Fruit fly (Drosophila melanogaster) whole organism, embryonic: ENCODE data around the gene enc.
A peak's percentile ranks its signal among the peaks of the same experiment; 100 is the strongest.

Experiments
- Atf3 ChIP-seq: fragments of 200-800 bp; sonication (Bioruptor generic); optimal IDR thresholded peaks from 3 replicates; lab custom pipeline; 2016; ENCODE audit warnings: missing biosample characterization, missing genetic modification characterization
- Bdp1 ChIP-seq: fragments of 200-800 bp; sonication (Bioruptor generic); optimal IDR thresholded peaks from 3 replicates; lab custom pipeline; 2016; ENCODE audit warnings: missing biosample characterization, missing genetic modification characterization
- Blimp-1 ChIP-seq: fragments of 200-800 bp; sonication (Bioruptor generic); optimal IDR thresholded peaks from 3 replicates; lab custom pipeline; 2018; ENCODE audit warnings: missing biosample characterization, missing genetic modification characterization, mild to moderate bottlenecking, moderate library complexity, missing genetic modification reagents
- CG10274 ChIP-seq: fragments of 200-800 bp; sonication (Bioruptor generic); optimal IDR thresholded peaks from 3 replicates; lab custom pipeline; 2017; ENCODE audit warnings: missing biosample characterization, mild to moderate bottlenecking, missing genetic modification characterization
- CG10654 ChIP-seq: fragments of 200-800 bp; sonication (Bioruptor generic); optimal IDR thresholded peaks from 2 replicates; lab custom pipeline; 2016; ENCODE audit warnings: missing biosample characterization, missing genetic modification characterization
- CG11247 ChIP-seq: fragments of 200-800 bp; sonication (Bioruptor generic); IDR thresholded peaks from 2 replicates; pipeline ENCODE4 v1.3.6; 2022; ENCODE audit warnings: missing biosample characterization, missing genetic modification characterization
- CG14014 ChIP-seq: fragments of 200-800 bp; sonication (Bioruptor generic); IDR thresholded peaks from 2 replicates; pipeline ENCODE4 v1.3.6; 2022; ENCODE audit warnings: missing biosample characterization, missing genetic modification characterization
- CG1602 ChIP-seq: fragments of 200-800 bp; sonication (Bioruptor generic); optimal IDR thresholded peaks from 3 replicates; lab custom pipeline; 2016; ENCODE audit warnings: missing biosample characterization, missing genetic modification characterization
- CG17829 ChIP-seq: fragments of 200-800 bp; optimal IDR thresholded peaks from 2 replicates; lab custom pipeline; 2019; ENCODE audit warnings: missing biosample characterization, mild to moderate bottlenecking, missing genetic modification characterization, moderate library complexity
- CG2120 ChIP-seq: fragments of 200-800 bp; sonication (Bioruptor generic); optimal IDR thresholded peaks from 3 replicates; lab custom pipeline; 2016; ENCODE audit warnings: missing biosample characterization, missing genetic modification characterization
- CG32772 ChIP-seq: fragments of 200-800 bp; sonication (Bioruptor generic); IDR thresholded peaks from 2 replicates; pipeline ENCODE4 v1.3.6; 2022; ENCODE audit warnings: missing biosample characterization, missing genetic modification characterization
- CG5953 ChIP-seq: fragments of 200-800 bp; sonication (Bioruptor generic); IDR thresholded peaks from 2 replicates; pipeline ENCODE4 v1.3.6; 2022; ENCODE audit warnings: missing biosample characterization, missing genetic modification characterization
- CG6654 ChIP-seq: fragments of 200-800 bp; sonication (Bioruptor generic); optimal IDR thresholded peaks from 2 replicates; lab custom pipeline; 2017; ENCODE audit warnings: missing biosample characterization, mild to moderate bottlenecking, missing genetic modification characterization
- CG7372 ChIP-seq: fragments of 200-800 bp; sonication (Bioruptor generic); IDR thresholded peaks from 2 replicates; pipeline ENCODE4 v1.3.6; 2022; ENCODE audit warnings: missing biosample characterization, missing genetic modification characterization
- CG8290 ChIP-seq, 3 experiments: fragments of 200-800 bp; sonication (Bioruptor generic); optimal IDR thresholded peaks; 2 replicates each; lab custom pipeline; 2016 to 2019; ENCODE audit warnings: missing biosample characterization in 3 of 3, missing genetic modification characterization in 3 of 3, mild to moderate bottlenecking in 2 of 3, moderate library complexity in 1 of 3
- D ChIP-seq, 2 experiments: fragments of 200-800 bp in 1 of 2; fragments of >200 bp in 1 of 2; sonication (Bioruptor generic) in 1 of 2; optimal IDR thresholded peaks; 2 replicates in 1 of 2; 3 replicates in 1 of 2; lab custom pipeline; 2017; ENCODE audit warnings: mild to moderate bottlenecking in 1 of 2, missing biosample characterization in 1 of 2, missing genetic modification characterization in 1 of 2, missing genetic modification reagents in 1 of 2
- Dbx ChIP-seq: fragments of 200-800 bp; sonication (Bioruptor generic); IDR thresholded peaks from 3 replicates; pipeline ENCODE4 v1.3.6; 2022; ENCODE audit warnings: missing biosample characterization, missing genetic modification characterization
- Dek ChIP-seq: fragments of 200-800 bp; sonication (Bioruptor generic); optimal IDR thresholded peaks from 3 replicates; lab custom pipeline; 2019; ENCODE audit warnings: missing biosample characterization, mild to moderate bottlenecking, missing genetic modification characterization, moderate library complexity
- Eip74EF ChIP-seq, 2 experiments: fragments of 200-800 bp in 1 of 2; fragments of >200 bp in 1 of 2; sonication (Bioruptor generic) in 1 of 2; optimal IDR thresholded peaks; 2 replicates each; lab custom pipeline; 2017 to 2019; ENCODE audit warnings: missing biosample characterization in 2 of 2, missing genetic modification characterization in 2 of 2, mild to moderate bottlenecking in 1 of 2, moderate library complexity in 1 of 2
- Elba2 ChIP-seq: fragments of 200-800 bp; sonication (Bioruptor generic); optimal IDR thresholded peaks from 3 replicates; lab custom pipeline; 2016; ENCODE audit warnings: missing biosample characterization, missing genetic modification characterization
- Ets65A ChIP-seq: fragments of 200-800 bp; sonication (Bioruptor generic); peaks from one replicate; lab custom pipeline; 2016; ENCODE audit warnings: missing biosample characterization, missing genetic modification characterization
- Gug ChIP-seq: fragments of 200-800 bp; sonication (Bioruptor generic); IDR thresholded peaks from 4 replicates; pipeline ENCODE4 v1.3.6; 2022; ENCODE audit warnings: missing biosample characterization, missing genetic modification characterization
- Hr3 ChIP-seq: fragments of 200-800 bp; sonication (Bioruptor generic); optimal IDR thresholded peaks from 3 replicates; lab custom pipeline; 2016; ENCODE audit warnings: missing biosample characterization, missing genetic modification characterization
- Hr51 ChIP-seq, 2 experiments: fragments of 200-800 bp; sonication (Bioruptor generic); optimal IDR thresholded peaks; 2 replicates in 1 of 2; 3 replicates in 1 of 2; lab custom pipeline; 2016 to 2018; ENCODE audit warnings: missing biosample characterization in 2 of 2, missing genetic modification characterization in 2 of 2, mild to moderate bottlenecking in 1 of 2, moderate library complexity in 1 of 2
- MBD-R2 ChIP-seq: fragments of 200-800 bp; sonication (Bioruptor generic); IDR thresholded peaks from 2 replicates; pipeline ENCODE4 v1.3.6; 2022; ENCODE audit warnings: missing biosample characterization, missing genetic modification characterization
- Opbp ChIP-seq: fragments of 200-800 bp; sonication (Bioruptor generic); IDR thresholded peaks from 3 replicates; pipeline ENCODE4 v1.3.6; 2022; ENCODE audit warnings: missing biosample characterization, missing genetic modification characterization; ENCODE audit not compliant: partially characterized antibody
- Taf1 ChIP-seq: fragments of 200-800 bp; sonication (Bioruptor generic); IDR thresholded peaks from 2 replicates; pipeline ENCODE4 v1.3.6; 2022; ENCODE audit warnings: missing biosample characterization, missing genetic modification characterization
- Trl ChIP-seq, 3 experiments: fragments of >200 bp in 2 of 3; fragments of 200-800 bp in 1 of 3; sonication (Bioruptor generic) in 1 of 3; optimal IDR thresholded peaks; 2 replicates in 1 of 3; 3 replicates in 2 of 3; lab custom pipeline; 2016 to 2017; ENCODE audit warnings: missing biosample characterization in 1 of 3, missing genetic modification characterization in 1 of 3
- YL-1 ChIP-seq: fragments of 200-800 bp; sonication (Bioruptor generic); optimal IDR thresholded peaks from 3 replicates; lab custom pipeline; 2017; ENCODE audit warnings: missing biosample characterization, mild to moderate bottlenecking, missing genetic modification characterization
- ab ChIP-seq: fragments of 200-800 bp; sonication (Bioruptor generic); optimal IDR thresholded peaks from 2 replicates; lab custom pipeline; 2016; ENCODE audit warnings: missing biosample characterization, missing genetic modification characterization
- bigmax ChIP-seq: fragments of 200-800 bp; sonication (Bioruptor generic); optimal IDR thresholded peaks from 2 replicates; lab custom pipeline; 2018; ENCODE audit warnings: missing biosample characterization, mild to moderate bottlenecking, missing genetic modification characterization
- crol ChIP-seq: fragments of 200-800 bp; sonication (Bioruptor generic); IDR thresholded peaks from 2 replicates; pipeline ENCODE4 v1.3.6; 2022; ENCODE audit warnings: missing biosample characterization, missing genetic modification characterization
- disco-r ChIP-seq: fragments of 200-800 bp; sonication (Bioruptor generic); optimal IDR thresholded peaks from 2 replicates; lab custom pipeline; 2016; ENCODE audit warnings: missing biosample characterization, missing genetic modification characterization
- dmrt11E ChIP-seq: fragments of 200-800 bp; sonication (Bioruptor generic); optimal IDR thresholded peaks from 3 replicates; lab custom pipeline; 2018; ENCODE audit warnings: missing biosample characterization, mild to moderate bottlenecking, missing genetic modification characterization, moderate library complexity
- dpn ChIP-seq, 2 experiments: fragments of 200-800 bp; sonication (Bioruptor generic); optimal IDR thresholded peaks; 3 replicates each; lab custom pipeline; 2016; ENCODE audit warnings: missing biosample characterization in 2 of 2, missing genetic modification characterization in 2 of 2
- ems ChIP-seq: fragments of 200-800 bp; sonication (Bioruptor generic); optimal IDR thresholded peaks from 3 replicates; lab custom pipeline; 2016; ENCODE audit warnings: missing biosample characterization, missing genetic modification characterization
- gfzf ChIP-seq: fragments of 200-800 bp; sonication (Bioruptor generic); optimal IDR thresholded peaks from 2 replicates; lab custom pipeline; 2016; ENCODE audit warnings: missing biosample characterization, mild to moderate bottlenecking, missing genetic modification characterization, moderate library complexity
- gro ChIP-seq: fragments of 200-800 bp; sonication (Bioruptor generic); optimal IDR thresholded peaks from 2 replicates; lab custom pipeline; 2016; ENCODE audit warnings: missing biosample characterization, missing genetic modification characterization
- hth ChIP-seq: fragments of >200 bp; optimal IDR thresholded peaks from 2 replicates; lab custom pipeline; 2017; ENCODE audit warnings: inconsistent platforms
- ind ChIP-seq: fragments of 200-800 bp; sonication (Bioruptor generic); optimal IDR thresholded peaks from 3 replicates; lab custom pipeline; 2016; ENCODE audit warnings: missing biosample characterization, missing genetic modification characterization
- ken ChIP-seq: fragments of 200-800 bp; sonication (Bioruptor generic); IDR thresholded peaks from 3 replicates; pipeline ENCODE4 v1.3.6; 2022; ENCODE audit warnings: missing biosample characterization, missing genetic modification characterization
- nerfin-2 ChIP-seq: fragments of 200-800 bp; sonication (Bioruptor generic); IDR thresholded peaks from 2 replicates; pipeline ENCODE4 v1.3.6; 2022; ENCODE audit warnings: missing biosample characterization, missing genetic modification characterization; ENCODE audit not compliant: partially characterized antibody
- sens-2 ChIP-seq: fragments of 200-800 bp; sonication (Bioruptor generic); IDR thresholded peaks from 2 replicates; pipeline ENCODE4 v1.3.6; 2022; ENCODE audit warnings: missing biosample characterization, missing genetic modification characterization
- slbo ChIP-seq: fragments of 200-800 bp; sonication (Bioruptor generic); IDR thresholded peaks from 2 replicates; pipeline ENCODE4 v1.3.6; 2022; ENCODE audit warnings: missing biosample characterization, missing genetic modification characterization
- tll ChIP-seq, 2 experiments: fragments of 200-800 bp in 1 of 2; fragments of >200 bp in 1 of 2; sonication (Bioruptor generic) in 1 of 2; optimal IDR thresholded peaks; 2 replicates each; lab custom pipeline; 2017 to 2019; ENCODE audit warnings: missing biosample characterization in 2 of 2, missing genetic modification characterization in 2 of 2, mild to moderate bottlenecking in 1 of 2, moderate library complexity in 1 of 2
- tx ChIP-seq: fragments of 200-800 bp; sonication (Bioruptor generic); optimal IDR thresholded peaks from 2 replicates; lab custom pipeline; 2016; ENCODE audit warnings: missing biosample characterization, missing genetic modification characterization
- wdn ChIP-seq: fragments of 200-800 bp; sonication (Bioruptor generic); IDR thresholded peaks from 2 replicates; pipeline ENCODE4 v1.3.6; 2022; ENCODE audit warnings: missing biosample characterization, missing genetic modification characterization
- zfh1 ChIP-seq: fragments of 200-800 bp; sonication (Bioruptor generic); IDR thresholded peaks from 3 replicates; pipeline ENCODE4 v1.3.6; 2022; ENCODE audit warnings: missing biosample characterization, missing genetic modification characterization

The enc gene

DNA sequence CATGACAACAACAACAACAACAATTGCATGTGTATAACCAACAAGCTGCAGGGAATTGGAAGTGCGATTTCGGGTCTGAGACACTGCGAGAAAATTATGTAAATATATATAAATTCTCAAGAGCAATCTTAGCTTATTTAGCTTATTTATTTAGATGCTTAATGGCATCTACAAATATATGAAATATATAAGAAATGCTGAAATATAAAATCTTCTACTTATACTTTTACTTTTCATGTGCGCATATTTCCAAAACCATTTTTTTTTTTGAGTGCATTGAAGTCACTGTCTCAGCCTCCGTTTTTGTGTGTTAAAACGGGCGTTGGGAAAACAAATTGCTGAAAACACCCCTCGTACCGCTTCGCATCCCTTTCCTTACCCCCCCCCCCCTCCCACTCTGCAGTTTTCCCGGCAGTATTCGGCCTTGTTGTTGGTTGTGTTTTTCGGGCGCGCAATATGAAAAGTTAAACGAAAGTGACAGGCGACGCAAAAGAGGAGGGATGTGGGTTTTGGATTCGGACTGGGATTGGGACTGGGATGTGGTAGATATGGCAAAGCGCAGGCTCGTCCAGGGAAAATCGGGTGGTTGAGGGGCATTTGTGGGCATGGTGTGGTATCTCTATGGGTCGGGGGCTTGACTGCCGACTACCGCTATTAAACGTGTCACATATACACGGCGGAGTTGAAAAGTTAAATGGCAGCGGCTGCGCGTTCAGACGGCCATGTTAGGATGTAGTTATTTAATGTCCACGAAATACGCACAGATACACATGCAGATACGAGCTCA lies 36.9 kb downstream of the enc start (continued):
- TF ChIP-seq Bdp1 (GFP tag; lab: Kevin White, UChicago) (no peak), MBD-R2 (no peak), CG17829 (tag; lab: Kevin White, UChicago) (peak; percentile 55), Hr51 (GFP tag; optimal IDR thresholded peaks at IDR 0.05; lab: Kevin White, UChicago) (peak in 1 of 2 experiments; percentile 56), ind (GFP tag; lab: Kevin White, UChicago) (peak; percentile 8), Opbp (peak; percentile 35; the same call in 1 of the 3 replicates), wdn (GFP tag; lab: Robert Waterston, UW) (no peak), Ets65A (GFP tag; lab: Kevin White, UChicago) (peak; percentile 79), CG2120 (no peak), Blimp-1 (GFP tag; lab: Kevin White, UChicago) (peak; percentile 61), Trl (optimal IDR thresholded peaks at IDR 0.05; lab: Kevin White, UChicago) (no peak), Trl (GFP tag; optimal IDR thresholded peaks at IDR 0.05; lab: Kevin White, UChicago) (no peak), slbo (GFP tag; lab: Robert Waterston, UW) (no peak), Atf3 (GFP tag; lab: Kevin White, UChicago) (no peak), dmrt11E (peak; percentile 90), tll (GFP tag; optimal IDR thresholded peaks at IDR 0.05; lab: Kevin White, UChicago) (peak in 1 of 2 experiments; percentile 94), gfzf (GFP tag; lab: Kevin White, UChicago) (no peak), D (optimal IDR thresholded peaks at IDR 0.05; lab: Kevin White, UChicago) (no peak), D (GFP tag; optimal IDR thresholded peaks at IDR 0.05; lab: Kevin White, UChicago) (peak; percentile 75), crol (GFP tag; lab: Robert Waterston, UW) (peak; percentile 95), Dbx (GFP tag; lab: Robert Waterston, UW) (no peak), CG10654 (GFP tag; lab: Kevin White, UChicago) (peak; percentile 22), Taf1 (GFP tag; lab: Robert Waterston, UW) (no peak), Hr3 (GFP tag; lab: Kevin White, UChicago) (peak; percentile 66), nerfin-2 (GFP tag; lab: Robert Waterston, UW) (no peak), YL-1 (GFP tag; lab: Kevin White, UChicago) (no peak), disco-r (no peak), Dek (tag; lab: Kevin White, UChicago) (no peak), bigmax (GFP tag; lab: Kevin White, UChicago) (no peak), CG6654 (no peak), ken (GFP tag; lab: Robert Waterston, UW) (no peak), CG10274 (GFP tag; lab: Kevin White, UChicago) (no peak), Elba2 (GFP tag; lab: Kevin White, UChicago) (peak; percentile 21), tx (GFP tag; lab: Kevin White, UChicago) (no peak), zfh1 (GFP tag; lab: Robert Waterston, UW) (peak; percentile 62; the same call in 1 of the 3 replicates), dpn (GFP tag; optimal IDR thresholded peaks at IDR 0.05; lab: Kevin White, UChicago) (peak in 1 of 2 experiments; percentile 28), hth (lab: Kevin White, UChicago) (no peak), CG8290 (GFP tag; optimal IDR thresholded peaks at IDR 0.05; lab: Kevin White, UChicago) (peak; percentile 9), CG8290 (tag; optimal IDR thresholded peaks at IDR 0.05; lab: Kevin White, UChicago) (no peak), sens-2 (no peak), ab (GFP tag; lab: Kevin White, UChicago) (no peak), CG5953 (GFP tag; lab: Robert Waterston, UW) (no peak), CG32772 (GFP tag; lab: Robert Waterston, UW) (peak; percentile 46; the same call in 1 of the 2 replicates), Eip74EF (GFP tag; optimal IDR thresholded peaks at IDR 0.05; lab: Kevin White, UChicago) (no peak), CG1602 (GFP tag; lab: Kevin White, UChicago) (peak; percentile 53), gro (GFP tag; lab: Kevin White, UChicago) (no peak), CG14014 (GFP tag; lab: Robert Waterston, UW) (no peak), CG11247 (GFP tag; lab: Robert Waterston, UW) (no peak), ems (GFP tag; lab: Kevin White, UChicago) (no peak), CG7372 (GFP tag; lab: Robert Waterston, UW) (0 out of 2 replicates have a peak, but pooled peaks have one; percentile 11), Gug (no peak)
